Fruit fly (Drosophila melanogaster): ENCODE data around the gene bdwf.

bdwf gene

dm6 chr3R:17002218-17003110 is 40.5 kb downstream of the bdwf start, which contains the start of the genes Sf3a1 and Irc (continued):
- TF ChIP-seq caup (GFP tag; optimal IDR thresholded peaks at IDR 0.05; ENCODE audit: severe bottlenecking) (no peak), Vsx1 (GFP tag; optimal IDR thresholded peaks at IDR 0.05) (no peak), zen (tag; optimal IDR thresholded peaks at IDR 0.05) (no peak), CG9817 (tag; optimal IDR thresholded peaks at IDR 0.05) (peak; percentile 8), slp2 (GFP tag; optimal IDR thresholded peaks at IDR 0.05) (no peak), p53 (GFP tag; optimal IDR thresholded peaks at IDR 0.05) (peak; percentile 53), Mrtf (GFP tag; IDR thresholded peaks at IDR 0.05) (no peak), pros (GFP tag; optimal IDR thresholded peaks at IDR 0.05) (no peak), CG3065 (GFP tag; optimal IDR thresholded peaks at IDR 0.05) (peak; percentile 30), CG5180 (GFP tag; optimal IDR thresholded peaks at IDR 0.05) (no peak), ind (GFP tag; optimal IDR thresholded peaks at IDR 0.05) (no peak), CG11560 (tag; IDR thresholded peaks at IDR 0.05) (no peak), CG12299 (tag; optimal IDR thresholded peaks at IDR 0.05) (no peak), wek (GFP tag; optimal IDR thresholded peaks at IDR 0.05) (peak; percentile 98), gfzf (GFP tag; optimal IDR thresholded peaks at IDR 0.05) (peak; percentile 52), jing (GFP tag; optimal IDR thresholded peaks at IDR 0.05) (no peak), Scr (GFP tag; IDR thresholded peaks at IDR 0.05; ENCODE audit: partially characterized antibody) (peak; percentile 94), Nf-YA (GFP tag; IDR thresholded peaks at IDR 0.05) (no peak), al (GFP tag; IDR thresholded peaks at IDR 0.05) (no peak), Elba2 (GFP tag; optimal IDR thresholded peaks at IDR 0.05) (no peak), TFAM (GFP tag; optimal IDR thresholded peaks at IDR 0.05) (no peak), C15 (GFP tag; IDR thresholded peaks at IDR 0.05) (no peak), fru (optimal IDR thresholded peaks at IDR 0.05) (no peak), Hmr (GFP tag; optimal IDR thresholded peaks at IDR 0.05) (peak; percentile 9), chm (GFP tag; IDR thresholded peaks at IDR 0.05) (peak; percentile 5; the same call in 1 of the 2 replicates), Xbp1 (GFP tag; optimal IDR thresholded peaks at IDR 0.05) (no peak), Antp (GFP tag; optimal IDR thresholded peaks at IDR 0.05) (peak; percentile 19), CG3726 (GFP tag; IDR thresholded peaks at IDR 0.05) (no peak), trem (tag; optimal IDR thresholded peaks at IDR 0.05) (peak; percentile 75), kay (GFP tag; optimal IDR thresholded peaks at IDR 0.05) (no peak), CG14441 (GFP tag; IDR thresholded peaks at IDR 0.05) (no peak), da (GFP tag; optimal IDR thresholded peaks at IDR 0.05) (no peak), D19A (tag; optimal IDR thresholded peaks at IDR 0.05) (no peak), PHDP (tag; optimal IDR thresholded peaks at IDR 0.05) (peak; percentile 5), ac (GFP tag; optimal IDR thresholded peaks at IDR 0.05) (no peak), hbn (GFP tag; IDR thresholded peaks at IDR 0.05; ENCODE audit: partially characterized antibody) (peak; percentile 97), CG31365 (tag; optimal IDR thresholded peaks at IDR 0.05) (no peak), lbe (GFP tag; optimal IDR thresholded peaks at IDR 0.05) (peak; percentile 22), CG5953 (GFP tag; IDR thresholded peaks at IDR 0.05) (no peak), HLHmδ (GFP tag; optimal IDR thresholded peaks at IDR 0.05) (no peak), gsb-n (tag; optimal IDR thresholded peaks at IDR 0.05) (no peak), lilli (GFP tag; optimal IDR thresholded peaks at IDR 0.05) (peak; percentile 59), B-H1 (GFP tag; IDR thresholded peaks at IDR 0.05) (no peak), vvl (GFP tag; IDR thresholded peaks at IDR 0.05) (peak; percentile 80; the same call in 1 of the 2 replicates), CG17361 (GFP tag; IDR thresholded peaks at IDR 0.05) (no peak), repo (GFP tag; optimal IDR thresholded peaks at IDR 0.05) (peak; percentile 20), en (GFP tag; optimal IDR thresholded peaks at IDR 0.05) (no peak), CG16813 (GFP tag; IDR thresholded peaks at IDR 0.05; ENCODE audit: partially characterized antibody) (peak; percentile 93), Hr39 (optimal IDR thresholded peaks at IDR 0.05) (no peak), btn (GFP tag; optimal IDR thresholded peaks at IDR 0.05) (no peak)
